Fruit fly (Drosophila melanogaster) whole organism, wandering third instar larva: ENCODE measurements around the gene DENR.
A peak's percentile ranks its signal among the peaks of the same experiment; 100 is the strongest.

Experiments
- CrebA ChIP-seq: fragments of 200-800 bp; sonication (Bioruptor generic); optimal IDR thresholded peaks from 2 replicates; lab custom pipeline; 2016; ENCODE audit warnings: missing biosample characterization, mild to moderate bottlenecking, missing genetic modification characterization, borderline replicate concordance
- Dfd ChIP-seq: fragments of >200 bp; optimal IDR thresholded peaks from 2 replicates; lab custom pipeline; 2017; ENCODE audit warnings: missing biosample characterization, missing genetic modification characterization
- HLH106 ChIP-seq: fragments of 200-800 bp; optimal IDR thresholded peaks from 3 replicates; lab custom pipeline; 2019; ENCODE audit warnings: missing biosample characterization, mild to moderate bottlenecking, missing genetic modification characterization, moderate library complexity
- Mio ChIP-seq: sonication (Bioruptor generic); optimal IDR thresholded peaks from 2 replicates; lab custom pipeline; 2016; ENCODE audit warnings: missing biosample characterization, missing genetic modification characterization
- Rel ChIP-seq, 2 experiments: fragments of 200-800 bp; sonication (Bioruptor generic) in 1 of 2; optimal IDR thresholded peaks; 2 replicates in 1 of 2; 3 replicates in 1 of 2; lab custom pipeline; 2016 to 2019; ENCODE audit warnings: mild to moderate bottlenecking in 2 of 2, missing biosample characterization in 2 of 2, missing genetic modification characterization in 2 of 2, moderate library complexity in 1 of 2
- Vsx2 ChIP-seq: fragments of 200-300, 225-300 bp; sonication (Bioruptor generic); optimal IDR thresholded peaks from 2 replicates; lab custom pipeline; 2018; ENCODE audit warnings: missing biosample characterization, missing genetic modification characterization; ENCODE audit not compliant: partially characterized antibody
- brk ChIP-seq: fragments of 200-800 bp; sonication (Bioruptor generic); optimal IDR thresholded peaks from 2 replicates; lab custom pipeline; 2016; ENCODE audit warnings: missing biosample characterization, mild to moderate bottlenecking, missing genetic modification characterization
- dsf ChIP-seq: sonication (Bioruptor generic); optimal IDR thresholded peaks from 2 replicates; lab custom pipeline; 2016; ENCODE audit warnings: missing biosample characterization, missing genetic modification characterization, borderline replicate concordance
- fru ChIP-seq: fragments of 200-800 bp; sonication (Bioruptor generic); optimal IDR thresholded peaks from 3 replicates; lab custom pipeline; 2016; ENCODE audit warnings: missing biosample characterization, mild to moderate bottlenecking, missing genetic modification characterization
- h ChIP-seq: fragments of 200-800 bp; sonication (Bioruptor generic); optimal IDR thresholded peaks from 3 replicates; lab custom pipeline; 2016; ENCODE audit warnings: missing biosample characterization, mild to moderate bottlenecking, missing genetic modification characterization
- psq ChIP-seq: fragments of 200-800 bp; sonication (Bioruptor generic); optimal IDR thresholded peaks from 3 replicates; lab custom pipeline; 2017; ENCODE audit warnings: missing biosample characterization, mild to moderate bottlenecking, missing genetic modification characterization, moderate library complexity
- rgr ChIP-seq: fragments of 200-800 bp; sonication (Bioruptor generic); optimal IDR thresholded peaks from 3 replicates; lab custom pipeline; 2016; ENCODE audit warnings: missing biosample characterization, mild to moderate bottlenecking, missing genetic modification characterization
- usp ChIP-seq: fragments of >200 bp; optimal IDR thresholded peaks from 2 replicates; lab custom pipeline; 2017; ENCODE audit warnings: missing biosample characterization, missing genetic modification characterization

dm6 chrX:16917462-16917861 is 31.1 kb upstream of the DENR start:
- TF ChIP-seq brk (no peak), usp (GFP tag; lab: Kevin White, UChicago) (no peak), psq (GFP tag; lab: Kevin White, UChicago) (no peak), dsf (GFP tag; lab: Kevin White, UChicago) (no peak), rgr (GFP tag; lab: Kevin White, UChicago) (no peak), Vsx2 (GFP tag; lab: Kevin White, UChicago) (no peak), HLH106 (no peak), Rel (GFP tag; optimal IDR thresholded peaks at IDR 0.05; lab: Kevin White, UChicago) (no peak), Rel (tag; optimal IDR thresholded peaks at IDR 0.05; lab: Kevin White, UChicago) (no peak), h (GFP tag; lab: Kevin White, UChicago) (peak; percentile 0), Mio (no peak), CrebA (GFP tag; lab: Kevin White, UChicago) (no peak), fru (GFP tag; lab: Kevin White, UChicago) (no peak), Dfd (GFP tag; lab: Kevin White, UChicago) (no peak)
